Worm (Caenorhabditis elegans) whole organism, L4 larva: Measurements from ENCODE around the gene ugt-51.

ENCODE experiments used
- D1046.2 ChIP-seq: fragments of 200-800 bp; sonication (Bioruptor generic); IDR thresholded peaks from 2 replicates; pipeline ENCODE4 v1.3.6; 2022; ENCODE audit warnings: missing genetic modification characterization, missing compliant biosample characterization
- F10B5.3 ChIP-seq: sonication (generic microtip); optimal IDR thresholded peaks from 2 replicates; lab custom pipeline; 2016; ENCODE audit warnings: mild to moderate bottlenecking, missing genetic modification characterization, missing compliant biosample characterization
- F49E8.2 ChIP-seq: sonication (generic microtip); optimal IDR thresholded peaks from 2 replicates; lab custom pipeline; 2016; ENCODE audit warnings: missing compliant biosample characterization, mild to moderate bottlenecking, missing genetic modification characterization, borderline replicate concordance
- Y48G9A.11 ChIP-seq: fragments of 200-800 bp; sonication (Bioruptor generic); IDR thresholded peaks from 2 replicates; pipeline ENCODE4 v1.3.6; 2022; ENCODE audit warnings: missing genetic modification reagents, missing genetic modification characterization, missing compliant biosample characterization
- ZK546.5 ChIP-seq, 2 experiments: sonication (generic microtip); optimal IDR thresholded peaks; 2 replicates each; lab custom pipeline; 2017; ENCODE audit warnings: missing biosample characterization in 2 of 2, missing genetic modification characterization in 2 of 2
- aha-1 ChIP-seq: fragments of 150-350 bp; peaks from one replicate; lab custom pipeline; 2014; ENCODE audit warnings: missing biosample characterization, missing genetic modification characterization
- aly-2 ChIP-seq: sonication (generic microtip); optimal IDR thresholded peaks from 2 replicates; lab custom pipeline; 2018; ENCODE audit warnings: missing biosample characterization, missing genetic modification characterization
- arid-1 ChIP-seq: fragments of 200-800 bp; sonication (Bioruptor generic); conservative IDR thresholded peaks from 2 replicates; pipeline ENCODE4 v1.3.6; 2022; ENCODE audit warnings: missing genetic modification reagents, missing genetic modification characterization, missing compliant biosample characterization
- attf-4 ChIP-seq: sonication (generic microtip); optimal IDR thresholded peaks from 3 replicates; lab custom pipeline; 2017; ENCODE audit warnings: missing biosample characterization, missing genetic modification characterization
- ceh-20 ChIP-seq: fragments of 200-800 bp; sonication (Bioruptor generic); IDR thresholded peaks from 2 replicates; pipeline ENCODE4 v1.3.6; 2022; ENCODE audit warnings: missing genetic modification reagents, missing genetic modification characterization, missing compliant biosample characterization
- ceh-44 ChIP-seq: fragments of 200-800 bp; sonication (Bioruptor generic); IDR thresholded peaks from 2 replicates; pipeline ENCODE4 v1.3.6; 2022; ENCODE audit warnings: missing genetic modification reagents, missing genetic modification characterization, missing compliant biosample characterization
- ces-1 ChIP-seq: fragments of 150-350 bp; sonication (generic microtip); optimal IDR thresholded peaks from 4 replicates; lab custom pipeline; 2014; ENCODE audit warnings: missing biosample characterization, missing genetic modification reagents, missing genetic modification characterization
- daf-16 ChIP-seq, 3 experiments: sonication (generic microtip); optimal IDR thresholded peaks; 2 replicates each; lab custom pipeline; 2016 to 2017; ENCODE audit warnings: missing genetic modification characterization in 3 of 3, missing genetic modification reagents in 3 of 3, mild to moderate bottlenecking in 2 of 3, missing compliant biosample characterization in 2 of 3, missing biosample characterization in 1 of 3, moderate library complexity in 1 of 3
- daf-19 ChIP-seq: fragments of 200-800 bp; sonication (Bioruptor generic); conservative IDR thresholded peaks from 2 replicates; pipeline ENCODE4 v1.3.6; 2022; ENCODE audit warnings: missing genetic modification characterization, missing compliant biosample characterization
- daf-8 ChIP-seq: fragments of 200-800 bp; sonication (Bioruptor generic); IDR thresholded peaks from 2 replicates; pipeline ENCODE4 v1.3.6; 2022; ENCODE audit warnings: missing genetic modification characterization, missing compliant biosample characterization
- dmd-6 ChIP-seq: fragments of 200-800 bp; sonication (Bioruptor generic); IDR thresholded peaks from 2 replicates; pipeline ENCODE4 v1.3.6; 2022; ENCODE audit warnings: missing genetic modification reagents, missing genetic modification characterization, missing compliant biosample characterization
- dmd-9 ChIP-seq: fragments of 200-800 bp; sonication (Bioruptor generic); IDR thresholded peaks from 2 replicates; pipeline ENCODE4 v1.3.6; 2022; ENCODE audit warnings: missing genetic modification reagents, missing genetic modification characterization, missing compliant biosample characterization
- dpl-1 ChIP-seq: fragments of 150-350 bp; optimal IDR thresholded peaks from 2 replicates; lab custom pipeline; 2014; ENCODE audit warnings: missing biosample characterization, missing genetic modification reagents, missing genetic modification characterization
- dve-1 ChIP-seq: sonication (generic microtip); optimal IDR thresholded peaks from 2 replicates; lab custom pipeline; 2017; ENCODE audit warnings: antibody characterized with exemption, mild to moderate bottlenecking, missing genetic modification characterization, missing compliant biosample characterization; ENCODE audit not compliant: insufficient read depth
- fkh-10 ChIP-seq: fragments of 150-350 bp; optimal IDR thresholded peaks from 2 replicates; lab custom pipeline; 2014; ENCODE audit warnings: missing biosample characterization, missing genetic modification reagents, missing genetic modification characterization
- fos-1 ChIP-seq: fragments of 150-350 bp; optimal IDR thresholded peaks from 2 replicates; lab custom pipeline; 2014; ENCODE audit warnings: missing biosample characterization, missing genetic modification characterization
- gei-8 ChIP-seq: fragments of 200-800 bp; sonication (Bioruptor generic); optimal IDR thresholded peaks from 2 replicates; lab custom pipeline; 2018; ENCODE audit warnings: mild to moderate bottlenecking, missing genetic modification characterization, missing compliant biosample characterization
- lin-1 ChIP-seq: fragments of 200-800 bp; sonication (Bioruptor generic); IDR thresholded peaks from 2 replicates; pipeline ENCODE4 v1.3.6; 2022; ENCODE audit warnings: missing genetic modification reagents, missing genetic modification characterization, missing compliant biosample characterization
- lin-13 ChIP-seq: fragments of 150-350 bp; optimal IDR thresholded peaks from 2 replicates; lab custom pipeline; 2014; ENCODE audit warnings: missing biosample characterization, missing genetic modification reagents, missing genetic modification characterization
- lin-29 ChIP-seq: fragments of 200-800 bp; sonication (Bioruptor generic); IDR thresholded peaks from 2 replicates; pipeline ENCODE4 v1.3.6; 2022; ENCODE audit warnings: missing genetic modification reagents, missing genetic modification characterization, missing compliant biosample characterization
- lin-39 ChIP-seq: fragments of 150-350 bp; optimal IDR thresholded peaks from 2 replicates; lab custom pipeline; 2014; ENCODE audit warnings: missing biosample characterization, missing genetic modification reagents, missing genetic modification characterization
- lir-3 ChIP-seq: sonication (generic microtip); optimal IDR thresholded peaks from 2 replicates; lab custom pipeline; 2016; ENCODE audit warnings: mild to moderate bottlenecking, missing genetic modification characterization, missing compliant biosample characterization
- madf-5 ChIP-seq, 2 experiments: fragments of 200-800 bp; sonication (Bioruptor generic); IDR thresholded peaks; 2 replicates each; pipeline ENCODE4 v1.3.6; 2022; ENCODE audit warnings: missing compliant biosample characterization in 2 of 2, missing genetic modification characterization in 2 of 2
- mdl-1 ChIP-seq, 2 experiments: fragments of 150-350 bp in 1 of 2; sonication (generic microtip) in 1 of 2; optimal IDR thresholded peaks; 2 replicates each; lab custom pipeline; 2014 to 2017; ENCODE audit warnings: missing biosample characterization in 2 of 2, missing genetic modification characterization in 2 of 2
- mdt-29 ChIP-seq: fragments of 200-800 bp; sonication (Bioruptor generic); IDR thresholded peaks from 2 replicates; pipeline ENCODE4 v1.3.6; 2022; ENCODE audit warnings: missing genetic modification reagents, missing genetic modification characterization, missing compliant biosample characterization
- mxl-3 ChIP-seq: fragments of 200-800 bp; sonication (Bioruptor generic); optimal IDR thresholded peaks from 2 replicates; lab custom pipeline; 2018; ENCODE audit warnings: mild to moderate bottlenecking, missing genetic modification characterization, missing compliant biosample characterization
- nhr-11 ChIP-seq: fragments of 150-350 bp; optimal IDR thresholded peaks from 2 replicates; lab custom pipeline; 2014; ENCODE audit warnings: missing biosample characterization, missing genetic modification characterization
- nhr-25 ChIP-seq: sonication (generic microtip); optimal IDR thresholded peaks from 2 replicates; lab custom pipeline; 2017; ENCODE audit warnings: missing genetic modification characterization, mild to moderate bottlenecking, missing compliant biosample characterization, antibody characterized with exemption, moderate library complexity, borderline replicate concordance; ENCODE audit not compliant: insufficient read depth
- nhr-28 ChIP-seq: fragments of 150-350 bp; optimal IDR thresholded peaks from 2 replicates; lab custom pipeline; 2014; ENCODE audit warnings: missing biosample characterization, missing genetic modification characterization
- php-3 ChIP-seq: fragments of 200-800 bp; sonication (Bioruptor generic); IDR thresholded peaks from 2 replicates; pipeline ENCODE4 v1.3.6; 2022; ENCODE audit warnings: missing genetic modification reagents, missing genetic modification characterization, missing compliant biosample characterization
- pqm-1 ChIP-seq: sonication (generic microtip); optimal IDR thresholded peaks from 2 replicates; lab custom pipeline; 2017; ENCODE audit warnings: missing biosample characterization, missing genetic modification characterization
- saeg-2 ChIP-seq: fragments of 200-800 bp; sonication (Bioruptor generic); IDR thresholded peaks from 2 replicates; pipeline ENCODE4 v1.3.6; 2022; ENCODE audit warnings: missing genetic modification reagents, missing genetic modification characterization, missing compliant biosample characterization
- sdz-12 ChIP-seq: fragments of 200-800 bp; sonication (Bioruptor generic); optimal IDR thresholded peaks from 2 replicates; lab custom pipeline; 2018; ENCODE audit warnings: mild to moderate bottlenecking, missing genetic modification characterization, missing compliant biosample characterization
- set-16 ChIP-seq: fragments of 200-800 bp; sonication (Bioruptor generic); IDR thresholded peaks from 2 replicates; pipeline ENCODE4 v1.3.6; 2022; ENCODE audit warnings: missing genetic modification reagents, missing genetic modification characterization, missing compliant biosample characterization
- snpc-1.2 ChIP-seq: fragments of 200-800 bp; sonication (Bioruptor generic); IDR thresholded peaks from 2 replicates; pipeline ENCODE4 v1.3.6; 2022; ENCODE audit warnings: missing genetic modification reagents, missing genetic modification characterization, missing compliant biosample characterization
- tag-97 ChIP-seq: fragments of 200-800 bp; sonication (Bioruptor generic); IDR thresholded peaks from 2 replicates; pipeline ENCODE4 v1.3.6; 2022; ENCODE audit warnings: missing genetic modification characterization, missing compliant biosample characterization
- unc-62 ChIP-seq, 3 experiments: fragments of 150-350 bp in 1 of 3; sonication (generic microtip); optimal IDR thresholded peaks in 2 of 3; peaks in 1 of 3; 1 replicate in 1 of 3; 2 replicates in 2 of 3; lab custom pipeline; 2014 to 2017; ENCODE audit warnings: missing biosample characterization in 3 of 3, missing genetic modification characterization in 3 of 3, missing genetic modification reagents in 3 of 3, missing genotype in 1 of 3
- zip-2 ChIP-seq: fragments of 150-350 bp; optimal IDR thresholded peaks from 2 replicates; lab custom pipeline; 2014; ENCODE audit warnings: missing biosample characterization, missing genetic modification characterization

Gene ugt-51

ce11 chrV:5178051-5178450 lies 942 bp upstream of the ugt-51 start:
- TF ChIP-seq lin-29 (no peak), ces-1 (no peak), dve-1 (tag; lab: Kevin White, UChicago) (peak; percentile 46), aly-2 (tag; lab: Kevin White, UChicago) (no peak), nhr-28 (tag; lab: Kevin White, UChicago) (peak; percentile 38), daf-16 (GFP tag; optimal IDR thresholded peaks at IDR 0.05; lab: Kevin White, UChicago) (no peak), daf-16 (tag; optimal IDR thresholded peaks at IDR 0.05; lab: Kevin White, UChicago) (peak; percentile 78), nhr-25 (tag; lab: Kevin White, UChicago) (no peak), saeg-2 (GFP tag; lab: Robert Waterston, UW) (no peak)

ce11 chrV:5172833-5173232 lies 4.3 kb downstream of the ugt-51 start, which contains the start of gene srt-65:
TSS of gene srt-65 (minus strand) at chrV:5172933.
- TF ChIP-seq dpl-1 (GFP tag; lab: Kevin White, UChicago) (no peak), lin-13 (no peak), lin-39 (no peak), F10B5.3 (tag; lab: Kevin White, UChicago) (no peak), gei-8 (GFP tag; lab: Kevin White, UChicago) (no peak), php-3 (GFP tag; lab: Robert Waterston, UW) (no peak), mdt-29 (GFP tag; lab: Robert Waterston, UW) (no peak), arid-1 (no peak), ceh-44 (no peak), daf-8 (GFP tag; lab: Robert Waterston, UW) (no peak), daf-19 (GFP tag; lab: Robert Waterston, UW) (no peak), snpc-1.2 (no peak), sdz-12 (GFP tag; lab: Kevin White, UChicago) (no peak), ZK546.5 (tag; optimal IDR thresholded peaks at IDR 0.05; lab: Kevin White, UChicago) (no peak), D1046.2 (GFP tag; lab: Robert Waterston, UW) (no peak), F49E8.2 (tag; lab: Kevin White, UChicago) (no peak), mxl-3 (GFP tag; lab: Kevin White, UChicago) (no peak), tag-97 (no peak), zip-2 (no peak), dmd-9 (GFP tag; lab: Robert Waterston, UW) (no peak)

ce11 chrV:5169586-5169985 lies 7.5 kb downstream of the ugt-51 start, which contains the start of gene srt-64:
TSS of gene srt-64 (minus strand) at chrV:5169686.
- TF ChIP-seq fos-1 (tag; lab: Kevin White, UChicago): no peak
- no peak for TF ChIP-seq ces-1
- TF ChIP-seq dmd-6: no peak
- TF ChIP-seq unc-62 (GFP tag; optimal IDR thresholded peaks at IDR 0.05 in 1 of 2; lab: Kevin White, UChicago): peak in 1 of 2 experiments; percentile 25
- no peak for TF ChIP-seq unc-62 (tag; optimal IDR thresholded peaks at IDR 0.05; lab: Kevin White, UChicago)
- TF ChIP-seq lir-3 (tag; lab: Kevin White, UChicago): no peak
- no peak for TF ChIP-seq lin-1 (GFP tag; lab: Robert Waterston, UW)

ce11 chrV:5165426-5165825 lies 11.7 kb downstream of the ugt-51 start, which contains the start of gene srw-140:
TSS of gene srw-140 (plus strand) at chrV:5165726.
- TF ChIP-seq ceh-20 (GFP tag; lab: Robert Waterston, UW): no peak
- no peak for TF ChIP-seq nhr-11 (tag; lab: Kevin White, UChicago)
- no peak for TF ChIP-seq F10B5.3 (tag; lab: Kevin White, UChicago)
- TF ChIP-seq arid-1: no peak
- TF ChIP-seq attf-4: no peak
- TF ChIP-seq fkh-10 (GFP tag; lab: Kevin White, UChicago): no peak
- no peak for TF ChIP-seq mxl-3 (GFP tag; lab: Kevin White, UChicago)
- no peak for TF ChIP-seq pqm-1
- TF ChIP-seq Y48G9A.11 (GFP tag; lab: Robert Waterston, UW): no peak
- peak in 1 of 2 experiments; percentile 35 for TF ChIP-seq unc-62 (GFP tag; optimal IDR thresholded peaks at IDR 0.05 in 1 of 2; lab: Kevin White, UChicago)
- TF ChIP-seq unc-62 (tag; optimal IDR thresholded peaks at IDR 0.05; lab: Kevin White, UChicago): no peak
- TF ChIP-seq ZK546.5 (tag; optimal IDR thresholded peaks at IDR 0.05; lab: Kevin White, UChicago): no peak
- no peak for TF ChIP-seq set-16 (GFP tag; lab: Robert Waterston, UW)
- peak; percentile 40 for TF ChIP-seq aha-1 (tag; lab: Kevin White, UChicago)
- TF ChIP-seq madf-5 (GFP tag; IDR thresholded peaks at IDR 0.05; lab: Robert Waterston, UW): no peak
- TF ChIP-seq mdl-1 (tag; optimal IDR thresholded peaks at IDR 0.05; lab: Kevin White, UChicago): no peak
